Worm (Caenorhabditis elegans) whole organism, mixed stage, embryonic: ENCODE measurements around the gene R03G8.6.
A peak's percentile ranks its signal among the peaks of the same experiment; 100 is the strongest.

Source experiments
- M03D4.4 ChIP-seq: sonication (generic microtip); optimal IDR thresholded peaks from 2 replicates; lab custom pipeline; 2017; ENCODE audit warnings: mild to moderate bottlenecking, missing genetic modification characterization, missing compliant biosample characterization
- bed-3 ChIP-seq: fragments of 200-800 bp; sonication (Bioruptor generic); optimal IDR thresholded peaks from 3 replicates; lab custom pipeline; 2018; ENCODE audit warnings: mild to moderate bottlenecking, missing genetic modification characterization, moderate library complexity, missing compliant biosample characterization
- blmp-1 ChIP-seq: fragments of 150-350 bp; optimal IDR thresholded peaks from 2 replicates; lab custom pipeline; 2014; ENCODE audit warnings: missing biosample characterization, missing genetic modification characterization
- ceh-39 ChIP-seq: fragments of 150-350 bp; optimal IDR thresholded peaks from 2 replicates; lab custom pipeline; 2014; ENCODE audit warnings: missing biosample characterization, missing genetic modification characterization
- ceh-43 ChIP-seq: fragments of 200-800 bp; sonication (Bioruptor generic); optimal IDR thresholded peaks from 2 replicates; lab custom pipeline; 2018; ENCODE audit warnings: mild to moderate bottlenecking, missing genetic modification characterization, moderate library complexity, missing compliant biosample characterization
- ceh-83 ChIP-seq: fragments of 200-800 bp; sonication (Bioruptor generic); optimal IDR thresholded peaks from 2 replicates; lab custom pipeline; 2018; ENCODE audit warnings: mild to moderate bottlenecking, missing genetic modification characterization, missing compliant biosample characterization
- ces-1 ChIP-seq: fragments of 150-350 bp; optimal IDR thresholded peaks from 2 replicates; lab custom pipeline; 2014; ENCODE audit warnings: missing biosample characterization, missing genetic modification reagents, missing genetic modification characterization
- cnd-1 ChIP-seq: fragments of 200-800 bp; sonication (Bioruptor generic); optimal IDR thresholded peaks from 2 replicates; lab custom pipeline; 2018; ENCODE audit warnings: mild to moderate bottlenecking, missing genetic modification characterization, missing compliant biosample characterization
- drap-1 ChIP-seq: fragments of 200-800 bp; sonication (Bioruptor generic); optimal IDR thresholded peaks from 3 replicates; lab custom pipeline; 2018; ENCODE audit warnings: mild to moderate bottlenecking, missing genetic modification characterization, missing compliant biosample characterization
- elt-1 ChIP-seq: sonication (generic microtip); optimal IDR thresholded peaks from 2 replicates; lab custom pipeline; 2017; ENCODE audit warnings: missing genetic modification characterization, mild to moderate bottlenecking, missing compliant biosample characterization, antibody characterized with exemption, moderate library complexity, borderline replicate concordance; ENCODE audit not compliant: insufficient read depth
- elt-3 ChIP-seq: fragments of 150-350 bp; optimal IDR thresholded peaks from 2 replicates; lab custom pipeline; 2014; ENCODE audit warnings: missing biosample characterization, missing genetic modification characterization
- flh-1 ChIP-seq: fragments of 200-800 bp; sonication (Bioruptor generic); optimal IDR thresholded peaks from 2 replicates; lab custom pipeline; 2018; ENCODE audit warnings: mild to moderate bottlenecking, missing genetic modification characterization, moderate library complexity, missing compliant biosample characterization
- ham-2 ChIP-seq: fragments of 200-800 bp; sonication (Bioruptor generic); optimal IDR thresholded peaks from 2 replicates; lab custom pipeline; 2018; ENCODE audit warnings: mild to moderate bottlenecking, missing genetic modification characterization, missing compliant biosample characterization
- hlh-1 ChIP-seq: fragments of 150-350 bp; optimal IDR thresholded peaks from 2 replicates; lab custom pipeline; 2014; ENCODE audit warnings: missing biosample characterization, missing genetic modification reagents, missing genetic modification characterization
- lin-13 ChIP-seq: fragments of 150-350 bp; optimal IDR thresholded peaks from 2 replicates; lab custom pipeline; 2014; ENCODE audit warnings: missing biosample characterization, missing genetic modification characterization
- lin-32 ChIP-seq: fragments of 200-800 bp; sonication (Bioruptor generic); optimal IDR thresholded peaks from 2 replicates; lab custom pipeline; 2018; ENCODE audit warnings: mild to moderate bottlenecking, missing genetic modification characterization, missing compliant biosample characterization
- lsy-2 ChIP-seq: fragments of 150-350 bp; optimal IDR thresholded peaks from 2 replicates; lab custom pipeline; 2014; ENCODE audit warnings: missing biosample characterization, missing genetic modification characterization
- mab-5 ChIP-seq: fragments of 150-350 bp; optimal IDR thresholded peaks from 2 replicates; lab custom pipeline; 2014; ENCODE audit warnings: missing biosample characterization, missing genetic modification characterization
- mep-1 ChIP-seq: fragments of 150-350 bp; optimal IDR thresholded peaks from 2 replicates; lab custom pipeline; 2017; ENCODE audit warnings: missing biosample characterization, missing genetic modification reagents, missing genetic modification characterization, inconsistent platforms
- mls-2 ChIP-seq: sonication (generic microtip); optimal IDR thresholded peaks from 2 replicates; lab custom pipeline; 2016; ENCODE audit warnings: mild to moderate bottlenecking, missing genetic modification characterization, moderate library complexity, missing compliant biosample characterization
- nhr-12 ChIP-seq: fragments of 150-350 bp; optimal IDR thresholded peaks from 2 replicates; lab custom pipeline; 2014; ENCODE audit warnings: missing biosample characterization, missing genetic modification characterization
- nhr-2 ChIP-seq: fragments of 150-350 bp; optimal IDR thresholded peaks from 2 replicates; lab custom pipeline; 2014; ENCODE audit warnings: missing biosample characterization, missing genetic modification characterization
- nhr-237 ChIP-seq: fragments of 150-350 bp; optimal IDR thresholded peaks from 2 replicates; lab custom pipeline; 2014; ENCODE audit warnings: missing biosample characterization, missing genetic modification characterization
- nhr-28 ChIP-seq: fragments of 150-350 bp; optimal IDR thresholded peaks from 2 replicates; lab custom pipeline; 2014; ENCODE audit warnings: missing biosample characterization, missing genetic modification characterization
- nhr-76 ChIP-seq: sonication (generic microtip); optimal IDR thresholded peaks from 2 replicates; lab custom pipeline; 2017; ENCODE audit warnings: missing biosample characterization, missing genetic modification characterization
- pha-4 ChIP-seq: fragments of 150-350 bp; optimal IDR thresholded peaks from 2 replicates; lab custom pipeline; 2018; ENCODE audit warnings: missing biosample characterization, missing genetic modification reagents, missing genetic modification characterization
- sem-2 ChIP-seq: fragments of 200-800 bp; sonication (Bioruptor generic); optimal IDR thresholded peaks from 2 replicates; lab custom pipeline; 2018; ENCODE audit warnings: mild to moderate bottlenecking, missing genetic modification characterization, missing compliant biosample characterization
- snpc-4 ChIP-seq: fragments of 150-350 bp; optimal IDR thresholded peaks from 2 replicates; lab custom pipeline; 2014; ENCODE audit warnings: missing biosample characterization, missing genetic modification characterization
- sptf-1 ChIP-seq: sonication (generic microtip); optimal IDR thresholded peaks from 2 replicates; lab custom pipeline; 2017; ENCODE audit warnings: mild to moderate bottlenecking, missing genetic modification characterization, moderate library complexity, missing compliant biosample characterization
- tbx-8 ChIP-seq: fragments of 200-800 bp; sonication (Bioruptor generic); optimal IDR thresholded peaks from 2 replicates; lab custom pipeline; 2018; ENCODE audit warnings: mild to moderate bottlenecking, missing genetic modification characterization, moderate library complexity, missing compliant biosample characterization
- unc-120 ChIP-seq: sonication (generic microtip); optimal IDR thresholded peaks from 2 replicates; lab custom pipeline; 2017; ENCODE audit warnings: missing genetic modification characterization, missing compliant biosample characterization; ENCODE audit not compliant: poor library complexity, severe bottlenecking
- unc-39 ChIP-seq: fragments of 150-350 bp; optimal IDR thresholded peaks from 2 replicates; lab custom pipeline; 2014; ENCODE audit warnings: missing biosample characterization, missing genetic modification characterization
- unc-62 ChIP-seq: fragments of 150-350 bp; optimal IDR thresholded peaks from 2 replicates; lab custom pipeline; 2014; ENCODE audit warnings: missing biosample characterization, missing genetic modification reagents, missing genetic modification characterization
- zip-8 ChIP-seq: fragments of 150-350 bp; optimal IDR thresholded peaks from 2 replicates; lab custom pipeline; 2014; ENCODE audit warnings: missing biosample characterization, missing genetic modification characterization
- ztf-11 ChIP-seq: fragments of 150-350 bp; optimal IDR thresholded peaks from 2 replicates; lab custom pipeline; 2014; ENCODE audit warnings: missing biosample characterization, missing genetic modification characterization

R03G8.6 gene

DNA sequence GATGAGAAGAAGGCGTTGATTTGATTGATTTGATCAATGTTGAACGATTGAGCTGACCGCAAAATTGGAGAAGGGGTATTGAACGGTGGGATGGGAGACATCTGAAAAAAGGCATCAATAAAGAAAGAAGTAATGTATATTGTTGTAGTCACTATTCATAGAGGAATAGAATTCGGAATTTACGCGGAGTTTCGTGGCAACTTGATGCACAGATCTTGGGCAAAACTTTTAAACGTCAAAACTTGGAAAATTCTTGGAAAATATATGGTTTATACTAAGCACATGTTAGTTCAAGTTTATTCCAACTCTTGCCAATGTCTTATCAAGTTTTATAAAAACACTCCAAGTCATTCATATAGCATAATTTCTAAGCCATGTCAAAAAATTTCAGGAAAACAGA is 26.1 kb upstream of the R03G8.6 start, which contains the start of gene F17H10.4:
TSS of gene F17H10.4 (minus strand) at position 101 of the 400 bp plus-strand sequence.
- no peak for TF ChIP-seq lin-13 (tag; lab: Kevin White, UChicago)
- no peak for TF ChIP-seq bed-3 (GFP tag; lab: Kevin White, UChicago)
- TF ChIP-seq mab-5 (tag; lab: Kevin White, UChicago): no peak

DNA sequence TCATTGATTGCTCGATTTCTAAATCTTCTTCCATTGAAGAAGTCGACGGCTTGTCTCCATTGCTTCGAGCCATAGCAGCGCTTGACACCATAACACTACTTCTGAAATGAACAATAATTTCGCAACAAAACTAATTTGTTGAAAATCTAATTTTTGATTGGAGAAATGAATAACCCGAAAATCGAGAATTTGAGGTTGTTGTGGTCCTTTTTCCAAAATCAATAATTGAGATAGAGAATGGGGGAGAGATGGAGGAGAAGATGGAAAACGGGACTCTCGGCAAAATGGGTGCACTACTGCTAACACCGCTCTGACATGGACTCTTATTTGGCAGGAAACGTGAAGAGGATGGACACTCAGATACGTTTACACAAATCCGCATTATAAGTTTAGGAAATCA is 21.9 kb upstream of the R03G8.6 start, which contains the start of gene snx-17:
TSS of gene snx-17 (minus strand) at position 101 of the 400 bp plus-strand sequence.
- no peak for TF ChIP-seq unc-39 (tag; lab: Kevin White, UChicago)
- TF ChIP-seq ces-1: peak; percentile 29

DNA sequence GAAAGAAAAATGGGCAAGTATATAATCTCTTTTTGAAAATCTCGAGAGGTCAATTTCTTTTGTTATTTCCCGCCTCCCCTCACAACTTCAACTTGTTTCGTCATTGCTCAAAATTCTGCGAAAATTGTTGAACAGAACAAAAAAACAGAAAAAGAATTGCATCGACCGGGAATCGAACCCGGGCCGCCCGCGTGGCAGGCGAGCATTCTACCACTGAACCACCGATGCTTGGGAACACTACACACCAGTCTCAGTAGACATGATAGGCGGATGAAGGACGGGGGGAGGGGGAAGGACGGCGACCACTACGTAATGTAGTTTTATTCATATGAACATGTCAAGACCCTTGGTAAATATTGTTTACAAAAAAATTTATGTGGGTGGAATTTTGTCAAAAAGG is 20.8 kb upstream of the R03G8.6 start:
- TF ChIP-seq ztf-11 (tag; lab: Kevin White, UChicago): peak; percentile 71
- TF ChIP-seq mls-2 (tag; lab: Kevin White, UChicago): peak; percentile 99
- TF ChIP-seq nhr-2: no peak
- TF ChIP-seq ces-1: peak; percentile 5
- TF ChIP-seq nhr-237: peak; percentile 3
- TF ChIP-seq unc-62: peak; percentile 45
- peak; percentile 85 for TF ChIP-seq lin-13 (tag; lab: Kevin White, UChicago)
- no peak for TF ChIP-seq nhr-76 (tag; lab: Kevin White, UChicago)
- TF ChIP-seq bed-3 (GFP tag; lab: Kevin White, UChicago): peak; percentile 89
- TF ChIP-seq snpc-4: no peak
- TF ChIP-seq sptf-1 (tag; lab: Kevin White, UChicago): peak; percentile 99
- peak; percentile 97 for TF ChIP-seq cnd-1 (tag; lab: Kevin White, UChicago)
- TF ChIP-seq elt-3 (tag; lab: Kevin White, UChicago): peak; percentile 9
- TF ChIP-seq unc-39 (tag; lab: Kevin White, UChicago): peak; percentile 27
- TF ChIP-seq ceh-39 (tag; lab: Kevin White, UChicago): no peak
- peak; percentile 99 for TF ChIP-seq drap-1 (GFP tag; lab: Kevin White, UChicago)
- no peak for TF ChIP-seq zip-8 (tag; lab: Kevin White, UChicago)
- TF ChIP-seq sem-2 (GFP tag; lab: Kevin White, UChicago): peak; percentile 94
- peak; percentile 49 for TF ChIP-seq hlh-1
- peak; percentile 97 for TF ChIP-seq M03D4.4 (tag; lab: Kevin White, UChicago)
- TF ChIP-seq mab-5 (tag; lab: Kevin White, UChicago): no peak
- TF ChIP-seq flh-1 (GFP tag; lab: Kevin White, UChicago): peak; percentile 91
- TF ChIP-seq elt-1 (tag; lab: Kevin White, UChicago): no peak
- peak; percentile 96 for TF ChIP-seq ceh-83
- peak; percentile 62 for TF ChIP-seq nhr-12 (tag; lab: Kevin White, UChicago)
- TF ChIP-seq ham-2 (GFP tag; lab: Kevin White, UChicago): peak; percentile 89
- no peak for TF ChIP-seq blmp-1 (tag; lab: Kevin White, UChicago)
- no peak for TF ChIP-seq nhr-28 (tag; lab: Kevin White, UChicago)
- TF ChIP-seq lin-32 (GFP tag; lab: Kevin White, UChicago): peak; percentile 93
- peak; percentile 92 for TF ChIP-seq ceh-43 (GFP tag; lab: Kevin White, UChicago)
- peak; percentile 47 for TF ChIP-seq mep-1 (tag; lab: Kevin White, UChicago)
- peak; percentile 5 for TF ChIP-seq lsy-2 (tag; lab: Kevin White, UChicago)
- TF ChIP-seq tbx-8: peak; percentile 92
- TF ChIP-seq unc-120 (tag; lab: Kevin White, UChicago): peak; percentile 79
- TF ChIP-seq pha-4: peak; percentile 37

DNA sequence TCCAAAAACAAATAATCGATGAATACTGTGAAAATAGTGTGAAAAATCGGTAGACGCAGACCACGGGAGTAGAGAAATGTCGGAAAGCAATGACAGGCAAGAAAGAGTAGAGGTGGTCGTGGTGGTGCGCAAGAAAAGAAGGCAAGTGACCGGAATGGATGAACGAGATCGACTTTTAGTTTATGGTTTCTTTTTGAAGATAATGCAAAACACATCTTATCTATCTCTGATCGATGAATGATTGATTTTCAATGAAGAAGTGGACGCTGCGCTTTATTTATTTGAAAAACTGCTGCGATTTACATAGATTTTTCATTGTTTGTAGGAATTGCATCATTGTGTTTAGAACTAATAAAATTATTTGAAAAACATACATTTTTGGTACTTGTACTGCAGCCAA is 19.6 kb upstream of the R03G8.6 start:
- TF ChIP-seq unc-120 (tag; lab: Kevin White, UChicago): no peak
- peak; percentile 78 for TF ChIP-seq elt-1 (tag; lab: Kevin White, UChicago)
